Worm (Caenorhabditis elegans): ENCODE data around the gene R10H10.3.

- TF ChIP-seq zag-1 (tag; optimal IDR thresholded peaks at IDR 0.05) (no peak), elt-1 (tag; optimal IDR thresholded peaks at IDR 0.05) (no peak), ceh-82 (tag; optimal IDR thresholded peaks at IDR 0.05) (no peak), dmd-4 (tag; optimal IDR thresholded peaks at IDR 0.05) (no peak), blmp-1 (tag; optimal IDR thresholded peaks at IDR 0.05; ENCODE audit: insufficient read depth) (no peak), nhr-11 (tag; optimal IDR thresholded peaks at IDR 0.05) (no peak), lin-11 (tag; optimal IDR thresholded peaks at IDR 0.05) (no peak), lin-13 (GFP tag; optimal IDR thresholded peaks at IDR 0.05) (no peak)
Observed at ce11 chrIV:10346948-10347347, 41.4 kb upstream of the R10H10.3 start.
